Worm (Caenorhabditis elegans) whole organism, L4 larva: ENCODE data around the gene mbf-1.
A peak's percentile ranks its signal among the peaks of the same experiment; 100 is the strongest.

Source experiments
- F37D6.2 ChIP-seq: sonication (generic microtip); optimal IDR thresholded peaks from 2 replicates; lab custom pipeline; 2016; ENCODE audit warnings: mild to moderate bottlenecking, missing genetic modification characterization, missing compliant biosample characterization
- R02D3.7 ChIP-seq: fragments of 150-350 bp; sonication (generic microtip); optimal IDR thresholded peaks from 3 replicates; lab custom pipeline; 2014; ENCODE audit warnings: missing biosample characterization, missing genetic modification characterization
- T20F7.1 ChIP-seq: fragments of 200-800 bp; sonication (Bioruptor generic); optimal IDR thresholded peaks from 2 replicates; lab custom pipeline; 2018; ENCODE audit warnings: mild to moderate bottlenecking, missing genetic modification characterization, missing compliant biosample characterization
- T26A8.4 ChIP-seq: fragments of 200-800 bp; sonication (Bioruptor generic); IDR thresholded peaks from 2 replicates; pipeline ENCODE4 v1.3.6; 2022; ENCODE audit warnings: missing genetic modification characterization, missing compliant biosample characterization
- Y105C5A.15 ChIP-seq: fragments of 200-800 bp; sonication (Bioruptor generic); IDR thresholded peaks from 2 replicates; pipeline ENCODE4 v1.3.6; 2022; ENCODE audit warnings: missing genetic modification characterization, missing compliant biosample characterization
- Y5F2A.4 ChIP-seq: fragments of 200-800 bp; sonication (Bioruptor generic); optimal IDR thresholded peaks from 2 replicates; lab custom pipeline; 2018; ENCODE audit warnings: mild to moderate bottlenecking, missing genetic modification characterization, missing compliant biosample characterization
- Y75B8A.6 ChIP-seq: fragments of 200-800 bp; sonication (Bioruptor generic); IDR thresholded peaks from 2 replicates; pipeline ENCODE4 v1.3.6; 2022; ENCODE audit warnings: missing genetic modification reagents, missing genetic modification characterization, missing compliant biosample characterization
- ama-1 ChIP-seq: fragments of 150-350 bp; optimal IDR thresholded peaks from 2 replicates; lab custom pipeline; 2014; ENCODE audit warnings: inconsistent platforms, mixed read lengths
- ceh-20 ChIP-seq: fragments of 200-800 bp; sonication (Bioruptor generic); IDR thresholded peaks from 2 replicates; pipeline ENCODE4 v1.3.6; 2022; ENCODE audit warnings: missing genetic modification reagents, missing genetic modification characterization, missing compliant biosample characterization
- ceh-28 ChIP-seq: fragments of 150-350 bp; optimal IDR thresholded peaks from 2 replicates; lab custom pipeline; 2014; ENCODE audit warnings: missing biosample characterization, missing genetic modification reagents, missing genetic modification characterization
- ctbp-1 ChIP-seq: fragments of 200-800 bp; sonication (Bioruptor generic); IDR thresholded peaks from 2 replicates; pipeline ENCODE4 v1.3.6; 2022; ENCODE audit warnings: missing genetic modification reagents, missing genetic modification characterization, missing compliant biosample characterization
- daf-16 ChIP-seq, 3 experiments: sonication (generic microtip); optimal IDR thresholded peaks; 2 replicates each; lab custom pipeline; 2016 to 2017; ENCODE audit warnings: missing genetic modification characterization in 3 of 3, missing genetic modification reagents in 3 of 3, mild to moderate bottlenecking in 2 of 3, missing compliant biosample characterization in 2 of 3, missing biosample characterization in 1 of 3, moderate library complexity in 1 of 3
- daf-19 ChIP-seq: fragments of 200-800 bp; sonication (Bioruptor generic); conservative IDR thresholded peaks from 2 replicates; pipeline ENCODE4 v1.3.6; 2022; ENCODE audit warnings: missing genetic modification characterization, missing compliant biosample characterization
- daf-8 ChIP-seq: fragments of 200-800 bp; sonication (Bioruptor generic); IDR thresholded peaks from 2 replicates; pipeline ENCODE4 v1.3.6; 2022; ENCODE audit warnings: missing genetic modification characterization, missing compliant biosample characterization
- dmd-6 ChIP-seq: fragments of 200-800 bp; sonication (Bioruptor generic); IDR thresholded peaks from 2 replicates; pipeline ENCODE4 v1.3.6; 2022; ENCODE audit warnings: missing genetic modification reagents, missing genetic modification characterization, missing compliant biosample characterization
- dmd-8 ChIP-seq: fragments of 200-800 bp; sonication (Bioruptor generic); IDR thresholded peaks from 2 replicates; pipeline ENCODE4 v1.3.6; 2022; ENCODE audit warnings: missing genetic modification characterization, missing compliant biosample characterization
- dmd-9 ChIP-seq: fragments of 200-800 bp; sonication (Bioruptor generic); IDR thresholded peaks from 2 replicates; pipeline ENCODE4 v1.3.6; 2022; ENCODE audit warnings: missing genetic modification reagents, missing genetic modification characterization, missing compliant biosample characterization
- dpl-1 ChIP-seq: fragments of 150-350 bp; optimal IDR thresholded peaks from 2 replicates; lab custom pipeline; 2014; ENCODE audit warnings: missing biosample characterization, missing genetic modification reagents, missing genetic modification characterization
- dve-1 ChIP-seq: sonication (generic microtip); optimal IDR thresholded peaks from 2 replicates; lab custom pipeline; 2017; ENCODE audit warnings: antibody characterized with exemption, mild to moderate bottlenecking, missing genetic modification characterization, missing compliant biosample characterization; ENCODE audit not compliant: insufficient read depth
- egl-27 ChIP-seq: sonication (generic microtip); optimal IDR thresholded peaks from 3 replicates; lab custom pipeline; 2017; ENCODE audit warnings: missing biosample characterization, missing genetic modification reagents, missing genetic modification characterization
- hif-1 ChIP-seq, 2 experiments: sonication (generic microtip); optimal IDR thresholded peaks; 2 replicates each; lab custom pipeline; 2016 to 2017; ENCODE audit warnings: missing compliant biosample characterization in 2 of 2, missing genetic modification characterization in 2 of 2, missing genetic modification reagents in 2 of 2, missing genotype in 2 of 2, mild to moderate bottlenecking in 1 of 2
- hlh-30 ChIP-seq: sonication (generic microtip); optimal IDR thresholded peaks from 2 replicates; lab custom pipeline; 2017; ENCODE audit warnings: antibody characterized with exemption, mild to moderate bottlenecking, missing genetic modification characterization, missing compliant biosample characterization; ENCODE audit not compliant: insufficient read depth
- jun-1 ChIP-seq: fragments of 150-350 bp; optimal IDR thresholded peaks from 2 replicates; lab custom pipeline; 2014; ENCODE audit warnings: missing biosample characterization, missing genetic modification reagents, missing genetic modification characterization
- lim-7 ChIP-seq: fragments of 200-800 bp; sonication (Bioruptor generic); IDR thresholded peaks from 2 replicates; pipeline ENCODE4 v1.3.6; 2022; ENCODE audit warnings: missing genetic modification characterization, missing compliant biosample characterization
- lin-1 ChIP-seq: fragments of 200-800 bp; sonication (Bioruptor generic); IDR thresholded peaks from 2 replicates; pipeline ENCODE4 v1.3.6; 2022; ENCODE audit warnings: missing genetic modification reagents, missing genetic modification characterization, missing compliant biosample characterization
- lin-13 ChIP-seq: fragments of 150-350 bp; optimal IDR thresholded peaks from 2 replicates; lab custom pipeline; 2014; ENCODE audit warnings: missing biosample characterization, missing genetic modification reagents, missing genetic modification characterization
- lin-15B ChIP-seq: fragments of 150-350 bp; sonication (generic microtip); optimal IDR thresholded peaks from 3 replicates; lab custom pipeline; 2014; ENCODE audit warnings: missing biosample characterization, missing genetic modification characterization
- lin-39 ChIP-seq: fragments of 150-350 bp; optimal IDR thresholded peaks from 2 replicates; lab custom pipeline; 2014; ENCODE audit warnings: missing biosample characterization, missing genetic modification reagents, missing genetic modification characterization
- mes-2 ChIP-seq: sonication (generic microtip); optimal IDR thresholded peaks from 2 replicates; lab custom pipeline; 2016; ENCODE audit warnings: missing genotype, mild to moderate bottlenecking, missing genetic modification characterization, missing compliant biosample characterization; ENCODE audit not compliant: poor library complexity, severe bottlenecking
- mxl-2 ChIP-seq: fragments of 200-800 bp; sonication (Bioruptor generic); conservative IDR thresholded peaks from 2 replicates; pipeline ENCODE4 v1.3.6; 2022; ENCODE audit warnings: missing genetic modification reagents, missing genetic modification characterization, missing compliant biosample characterization
- mxl-3 ChIP-seq: fragments of 200-800 bp; sonication (Bioruptor generic); optimal IDR thresholded peaks from 2 replicates; lab custom pipeline; 2018; ENCODE audit warnings: mild to moderate bottlenecking, missing genetic modification characterization, missing compliant biosample characterization
- nhr-102 ChIP-seq: sonication (generic microtip); optimal IDR thresholded peaks from 2 replicates; lab custom pipeline; 2016; ENCODE audit warnings: mild to moderate bottlenecking, missing genetic modification characterization, moderate library complexity, missing compliant biosample characterization
- nhr-11 ChIP-seq: fragments of 150-350 bp; optimal IDR thresholded peaks from 2 replicates; lab custom pipeline; 2014; ENCODE audit warnings: missing biosample characterization, missing genetic modification characterization
- nhr-111 ChIP-seq: fragments of 200-800 bp; sonication (Bioruptor generic); optimal IDR thresholded peaks from 2 replicates; lab custom pipeline; 2018; ENCODE audit warnings: mild to moderate bottlenecking, missing genetic modification characterization, missing compliant biosample characterization
- nhr-28 ChIP-seq: fragments of 150-350 bp; optimal IDR thresholded peaks from 2 replicates; lab custom pipeline; 2014; ENCODE audit warnings: missing biosample characterization, missing genetic modification characterization
- nhr-48 ChIP-seq: sonication (generic microtip); optimal IDR thresholded peaks from 2 replicates; lab custom pipeline; 2016; ENCODE audit warnings: mild to moderate bottlenecking, missing genetic modification characterization, missing compliant biosample characterization
- nhr-6 ChIP-seq: fragments of 150-350 bp; optimal IDR thresholded peaks from 2 replicates; lab custom pipeline; 2014; ENCODE audit warnings: missing biosample characterization, missing genetic modification characterization
- php-3 ChIP-seq: fragments of 200-800 bp; sonication (Bioruptor generic); IDR thresholded peaks from 2 replicates; pipeline ENCODE4 v1.3.6; 2022; ENCODE audit warnings: missing genetic modification reagents, missing genetic modification characterization, missing compliant biosample characterization
- pqm-1 ChIP-seq: sonication (generic microtip); optimal IDR thresholded peaks from 2 replicates; lab custom pipeline; 2017; ENCODE audit warnings: missing biosample characterization, missing genetic modification characterization
- rbr-2 ChIP-seq: sonication (generic microtip); optimal IDR thresholded peaks from 2 replicates; lab custom pipeline; 2016; ENCODE audit warnings: missing genotype, missing genetic modification characterization, missing compliant biosample characterization
- set-16 ChIP-seq: fragments of 200-800 bp; sonication (Bioruptor generic); IDR thresholded peaks from 2 replicates; pipeline ENCODE4 v1.3.6; 2022; ENCODE audit warnings: missing genetic modification reagents, missing genetic modification characterization, missing compliant biosample characterization
- skn-1 ChIP-seq: fragments of 150-350 bp; optimal IDR thresholded peaks from 2 replicates; lab custom pipeline; 2014; ENCODE audit warnings: missing biosample characterization, missing genetic modification characterization
- snpc-1.2 ChIP-seq: fragments of 200-800 bp; sonication (Bioruptor generic); IDR thresholded peaks from 2 replicates; pipeline ENCODE4 v1.3.6; 2022; ENCODE audit warnings: missing genetic modification reagents, missing genetic modification characterization, missing compliant biosample characterization
- snpc-4 ChIP-seq: fragments of 150-350 bp; optimal IDR thresholded peaks from 2 replicates; lab custom pipeline; 2014; ENCODE audit warnings: missing biosample characterization, missing genetic modification characterization
- unc-62 ChIP-seq, 3 experiments: fragments of 150-350 bp in 1 of 3; sonication (generic microtip); optimal IDR thresholded peaks in 2 of 3; peaks in 1 of 3; 1 replicate in 1 of 3; 2 replicates in 2 of 3; lab custom pipeline; 2014 to 2017; ENCODE audit warnings: missing biosample characterization in 3 of 3, missing genetic modification characterization in 3 of 3, missing genetic modification reagents in 3 of 3, missing genotype in 1 of 3
- zfp-2 ChIP-seq: sonication (generic microtip); optimal IDR thresholded peaks from 2 replicates; lab custom pipeline; 2016; ENCODE audit warnings: mild to moderate bottlenecking, missing genetic modification characterization, missing compliant biosample characterization
- zfp-3 ChIP-seq: fragments of 200-800 bp; sonication (Bioruptor generic); conservative IDR thresholded peaks from 2 replicates; pipeline ENCODE4 v1.3.6; 2022; ENCODE audit warnings: missing genetic modification reagents, missing genetic modification characterization, missing compliant biosample characterization

mbf-1 gene

ce11 chrIV:11523685-11524084, 43.5 kb upstream of the mbf-1 start (continued):
- TF ChIP-seq nhr-102 (tag; lab: Kevin White, UChicago) (no peak), lim-7 (GFP tag; lab: Robert Waterston, UW) (0 out of 2 replicates have a peak, but pooled peaks have one; percentile 9), daf-8 (GFP tag; lab: Robert Waterston, UW) (no peak), dve-1 (tag; lab: Kevin White, UChicago) (peak; percentile 6), F37D6.2 (no peak), nhr-111 (GFP tag; lab: Kevin White, UChicago) (no peak), hif-1 (tag; optimal IDR thresholded peaks at IDR 0.05; lab: Kevin White, UChicago) (no peak), lin-15B (tag; lab: Kevin White, UChicago) (no peak), daf-16 (GFP tag; optimal IDR thresholded peaks at IDR 0.05; lab: Kevin White, UChicago) (no peak), daf-16 (tag; optimal IDR thresholded peaks at IDR 0.05; lab: Kevin White, UChicago) (peak; percentile 46), hlh-30 (peak; percentile 83), ceh-20 (0 out of 2 replicates have a peak, but pooled peaks have one; percentile 18), snpc-1.2 (GFP tag; lab: Robert Waterston, UW) (no peak), dmd-6 (GFP tag; lab: Robert Waterston, UW) (no peak; the same call in 1 of the 2 replicates)

- TF ChIP-seq ama-1 = peak; percentile 13
- 0 out of 2 replicates have a peak, but pooled peaks have one; percentile 15 for TF ChIP-seq daf-19 (GFP tag; lab: Robert Waterston, UW)
- TF ChIP-seq nhr-6 (tag; lab: Kevin White, UChicago) = no peak
- TF ChIP-seq rbr-2 = peak; percentile 62
- no peak for TF ChIP-seq daf-8 (GFP tag; lab: Robert Waterston, UW)
- no peak for TF ChIP-seq Y75B8A.6 (GFP tag; lab: Robert Waterston, UW)
- TF ChIP-seq dpl-1 (GFP tag; lab: Kevin White, UChicago) = peak; percentile 39
- no peak for TF ChIP-seq snpc-4 (tag; lab: Kevin White, UChicago)
- TF ChIP-seq set-16 = no peak
- peak; percentile 78 for TF ChIP-seq hlh-30
- peak; percentile 83 for TF ChIP-seq nhr-28 (tag; lab: Kevin White, UChicago)
- peak in 1 of 2 experiments; percentile 28 for TF ChIP-seq hif-1 (tag; optimal IDR thresholded peaks at IDR 0.05; lab: Kevin White, UChicago)
- TF ChIP-seq zfp-2 = no peak
- TF ChIP-seq nhr-11 = peak; percentile 56
- no peak for TF ChIP-seq zfp-3 (GFP tag; lab: Robert Waterston, UW)
- TF ChIP-seq egl-27 (tag; lab: Kevin White, UChicago) = no peak
- TF ChIP-seq skn-1 (tag; lab: Kevin White, UChicago) = no peak
- TF ChIP-seq R02D3.7 (tag; lab: Kevin White, UChicago) = no peak
- TF ChIP-seq ctbp-1 = no peak
- no peak for TF ChIP-seq dmd-9 (GFP tag; lab: Robert Waterston, UW)
- peak; percentile 62 for TF ChIP-seq T26A8.4 (GFP tag; lab: Robert Waterston, UW)
- TF ChIP-seq T20F7.1 = peak; percentile 88
- no peak for TF ChIP-seq mxl-2
- no peak for TF ChIP-seq pqm-1 (tag; lab: Kevin White, UChicago)
- TF ChIP-seq mes-2 (tag; lab: Kevin White, UChicago) = peak; percentile 67
- TF ChIP-seq dmd-6 (GFP tag; lab: Robert Waterston, UW) = peak; percentile 46; the same call in 1 of the 2 replicates
- TF ChIP-seq jun-1 (tag; lab: Kevin White, UChicago) = peak; percentile 43
- peak; percentile 77 for TF ChIP-seq nhr-48 (tag; lab: Kevin White, UChicago)
- TF ChIP-seq Y105C5A.15 (GFP tag; lab: Robert Waterston, UW) = no peak
- no peak for TF ChIP-seq dmd-8 (GFP tag; lab: Robert Waterston, UW)
- no peak for TF ChIP-seq Y5F2A.4 (GFP tag; lab: Kevin White, UChicago)
- TF ChIP-seq ceh-28 (tag; lab: Kevin White, UChicago) = peak; percentile 49
- peak in 1 of 2 experiments; percentile 97 for TF ChIP-seq unc-62 (GFP tag; optimal IDR thresholded peaks at IDR 0.05 in 1 of 2; lab: Kevin White, UChicago)
- TF ChIP-seq unc-62 (tag; optimal IDR thresholded peaks at IDR 0.05; lab: Kevin White, UChicago) = no peak
- TF ChIP-seq php-3 = no peak
- peak; percentile 31 for TF ChIP-seq lin-13 (GFP tag; lab: Kevin White, UChicago)
- no peak for TF ChIP-seq lin-1 (GFP tag; lab: Robert Waterston, UW)
- TF ChIP-seq lin-39 (tag; lab: Kevin White, UChicago) = no peak
- TF ChIP-seq mxl-3 (GFP tag; lab: Kevin White, UChicago) = no peak
These were observed 42.2 kb upstream of the mbf-1 start for ce11 chrIV:11522225-11522952.
